Worm (Caenorhabditis elegans) whole organism, midembryonic: ENCODE data around the gene gpcp-2.

Source experiments
- T22C8.4 ChIP-seq: fragments of 200-800 bp; sonication (Bioruptor generic); IDR thresholded peaks from 2 replicates; pipeline ENCODE4 v1.3.6; 2022; ENCODE audit warnings: missing genetic modification characterization, missing compliant biosample characterization
- flt-1 ChIP-seq: fragments of 200-800 bp; sonication (Bioruptor generic); IDR thresholded peaks from 2 replicates; pipeline ENCODE4 v1.3.6; 2022; ENCODE audit warnings: missing genetic modification characterization, missing compliant biosample characterization
- klf-2 ChIP-seq: fragments of 200-800 bp; sonication (Bioruptor generic); conservative IDR thresholded peaks from 2 replicates; pipeline ENCODE4 v1.3.6; 2022; ENCODE audit warnings: missing genetic modification reagents, missing genetic modification characterization, missing compliant biosample characterization

DNA sequence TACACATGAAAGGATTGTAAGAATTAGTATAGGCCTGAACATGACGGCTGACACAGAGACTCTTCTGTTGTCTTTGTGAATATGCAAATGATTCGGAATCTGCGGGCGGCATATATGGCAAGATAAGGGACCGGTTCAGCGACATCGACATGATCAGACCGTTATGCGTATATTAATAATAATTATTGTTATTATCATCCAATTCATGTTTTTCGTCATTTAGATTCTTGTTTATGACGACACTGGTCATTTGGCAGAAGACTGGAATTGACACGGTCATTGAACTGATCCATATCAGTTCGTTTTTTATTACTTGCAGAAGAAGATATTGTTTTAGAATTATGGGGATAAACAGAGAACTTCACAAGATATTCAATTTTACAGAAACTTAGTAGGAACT, 22.7 kb downstream of the gpcp-2 start, which contains the start of gene mtre-1:
- no peak for TF ChIP-seq flt-1
- no peak for TF ChIP-seq T22C8.4 (GFP tag; lab: Robert Waterston, UW)
- no peak for TF ChIP-seq klf-2 (GFP tag; lab: Robert Waterston, UW)
